Fruit fly (Drosophila melanogaster): ENCODE data around the gene CG13384.

- TF ChIP-seq CG8478 (optimal IDR thresholded peaks at IDR 0.05), result no peak
- TF ChIP-seq psq (optimal IDR thresholded peaks at IDR 0.05), result no peak
- TF ChIP-seq Dll (optimal IDR thresholded peaks at IDR 0.05), result no peak
- no peak for TF ChIP-seq EcR (GFP tag; optimal IDR thresholded peaks at IDR 0.05)
- TF ChIP-seq usp (GFP tag; optimal IDR thresholded peaks at IDR 0.05), result no peak
- TF ChIP-seq pan (optimal IDR thresholded peaks at IDR 0.05), result no peak
These were observed 13.6 kb upstream of the CG13384 start, which contains the start of gene CG17292 for dm6 chr2L:8370364-8371326.

Measured in whole organism.